In genomic region chrV:10178166-10178565, ce11 we compare ENCODE assay signal across 4 worm cellular contexts.
TF ChIP-seq lines count a peak whose summit lies in the region.

No protein-coding gene starts in this region.

TF ChIP-seq in whole organism, L2 larva, 48 proteins besides CTCF, POLR2A, EP300 and RAD21 (continues in another document):
- TF ChIP-seq mdl-1 (tag; optimal IDR thresholded peaks at IDR 0.05; lab: Kevin White, UChicago) (no peak), lin-13 (GFP tag; optimal IDR thresholded peaks at IDR 0.05; lab: Kevin White, UChicago) (peak; percentile 30), ZK546.5 (tag; optimal IDR thresholded peaks at IDR 0.05; lab: Kevin White, UChicago) (no peak), nhr-25 (tag; optimal IDR thresholded peaks at IDR 0.05; lab: Kevin White, UChicago) (peak; percentile 50), peb-1 (tag; optimal IDR thresholded peaks at IDR 0.05; lab: Kevin White, UChicago) (no peak), crh-2 (tag; optimal IDR thresholded peaks at IDR 0.05; lab: Kevin White, UChicago) (peak; percentile 62), unc-55 (GFP tag; optimal IDR thresholded peaks at IDR 0.05; lab: Kevin White, UChicago) (peak; percentile 65), ztf-1 (GFP tag; conservative IDR thresholded peaks at IDR 0.05; lab: Robert Waterston, UW) (no peak), F13H6.1 (tag; optimal IDR thresholded peaks at IDR 0.05; lab: Kevin White, UChicago) (peak; percentile 63), fos-1 (tag; optimal IDR thresholded peaks at IDR 0.05; lab: Kevin White, UChicago) (peak; percentile 28), nhr-129 (tag; optimal IDR thresholded peaks at IDR 0.05; lab: Kevin White, UChicago) (peak; percentile 64), nhr-6 (tag; optimal IDR thresholded peaks at IDR 0.05; lab: Kevin White, UChicago) (peak; percentile 6), ceh-82 (tag; optimal IDR thresholded peaks at IDR 0.05; lab: Kevin White, UChicago) (no peak), elt-3 (tag; optimal IDR thresholded peaks at IDR 0.05; lab: Kevin White, UChicago) (no peak), gmeb-1 (tag; optimal IDR thresholded peaks at IDR 0.05; lab: Kevin White, UChicago) (peak; percentile 20), unc-39 (tag; optimal IDR thresholded peaks at IDR 0.05; lab: Kevin White, UChicago) (no peak), skn-1 (tag; optimal IDR thresholded peaks at IDR 0.05; lab: Kevin White, UChicago) (no peak), nhr-12 (tag; optimal IDR thresholded peaks at IDR 0.05; lab: Kevin White, UChicago) (no peak), sem-4 (tag; optimal IDR thresholded peaks at IDR 0.05; lab: Kevin White, UChicago) (no peak), blmp-1 (tag; optimal IDR thresholded peaks at IDR 0.05; lab: Kevin White, UChicago; ENCODE audit: insufficient read depth) (peak; percentile 96), ztf-11 (tag; optimal IDR thresholded peaks at IDR 0.05; lab: Kevin White, UChicago) (no peak), nhr-10 (tag; optimal IDR thresholded peaks at IDR 0.05; lab: Kevin White, UChicago) (no peak), elt-1 (tag; optimal IDR thresholded peaks at IDR 0.05; lab: Kevin White, UChicago) (no peak), lsy-2 (tag; optimal IDR thresholded peaks at IDR 0.05; lab: Kevin White, UChicago) (peak; percentile 15 to 76)

TF ChIP-seq in whole organism, L4 larva, 104 proteins besides CTCF, POLR2A, EP300 and RAD21 (continues in another document):
- TF ChIP-seq lin-38 (GFP tag; IDR thresholded peaks at IDR 0.05; lab: Robert Waterston, UW) = peak; percentile 93
- no peak for TF ChIP-seq T26A8.4 (GFP tag; IDR thresholded peaks at IDR 0.05; lab: Robert Waterston, UW)
- TF ChIP-seq lir-3 (tag; optimal IDR thresholded peaks at IDR 0.05; lab: Kevin White, UChicago) = no peak
- TF ChIP-seq fkh-10 (GFP tag; optimal IDR thresholded peaks at IDR 0.05; lab: Kevin White, UChicago) = peak; percentile 53
- TF ChIP-seq hlh-30 (tag; optimal IDR thresholded peaks at IDR 0.05; lab: Kevin White, UChicago; ENCODE audit: insufficient read depth) = peak; percentile 64
- peak; percentile 24 for TF ChIP-seq mxl-3 (GFP tag; optimal IDR thresholded peaks at IDR 0.05; lab: Kevin White, UChicago)
- peak in 1 of 2 experiments; percentile 64 for TF ChIP-seq lsy-2 (tag; optimal IDR thresholded peaks at IDR 0.05; lab: Kevin White, UChicago)
- no peak for TF ChIP-seq snpc-4 (tag; optimal IDR thresholded peaks at IDR 0.05; lab: Kevin White, UChicago)
- no peak for TF ChIP-seq sdz-12 (GFP tag; optimal IDR thresholded peaks at IDR 0.05; lab: Kevin White, UChicago)
- TF ChIP-seq mep-1 (tag; optimal IDR thresholded peaks at IDR 0.05; lab: Kevin White, UChicago) = peak; percentile 63
- peak; percentile 60 for TF ChIP-seq dve-1 (tag; optimal IDR thresholded peaks at IDR 0.05; lab: Kevin White, UChicago; ENCODE audit: insufficient read depth)
- peak; percentile 63 for TF ChIP-seq rbr-2 (tag; optimal IDR thresholded peaks at IDR 0.05; lab: Kevin White, UChicago)
- TF ChIP-seq ceh-28 (tag; optimal IDR thresholded peaks at IDR 0.05; lab: Kevin White, UChicago) = no peak
- peak in 1 of 2 experiments; percentile 72 for TF ChIP-seq hif-1 (tag; optimal IDR thresholded peaks at IDR 0.05; lab: Kevin White, UChicago)
- TF ChIP-seq hmg-1.1 (GFP tag; IDR thresholded peaks at IDR 0.05; lab: Robert Waterston, UW) = no peak; the same call in 1 of the 2 replicates
- peak; percentile 14 for TF ChIP-seq spr-1 (tag; optimal IDR thresholded peaks at IDR 0.05; lab: Kevin White, UChicago)
- TF ChIP-seq unc-130 (GFP tag; optimal IDR thresholded peaks at IDR 0.05; lab: Kevin White, UChicago) = peak; percentile 17
- peak; percentile 32 for TF ChIP-seq zag-1 (tag; optimal IDR thresholded peaks at IDR 0.05; lab: Kevin White, UChicago)
- peak; percentile 59 for TF ChIP-seq hlh-11 (tag; optimal IDR thresholded peaks at IDR 0.05; lab: Kevin White, UChicago)
- TF ChIP-seq mdl-1 (tag; optimal IDR thresholded peaks at IDR 0.05; lab: Kevin White, UChicago) = peak in 1 of 2 experiments; percentile 17
- peak; percentile 40 for TF ChIP-seq nhr-28 (tag; optimal IDR thresholded peaks at IDR 0.05; lab: Kevin White, UChicago)
- peak; percentile 38 for TF ChIP-seq mes-2 (tag; optimal IDR thresholded peaks at IDR 0.05; lab: Kevin White, UChicago; ENCODE audit: poor library complexity, severe bottlenecking)

TF ChIP-seq in whole organism, late embryonic, 69 proteins besides CTCF, POLR2A, EP300 and RAD21 (continues in another document):
- TF ChIP-seq ceh-18 (tag; optimal IDR thresholded peaks at IDR 0.05; lab: Kevin White, UChicago) = peak; percentile 54
- peak; percentile 75 for TF ChIP-seq tbx-2 (tag; optimal IDR thresholded peaks at IDR 0.05; lab: Kevin White, UChicago)
- TF ChIP-seq C08G9.2 (tag; optimal IDR thresholded peaks at IDR 0.05; lab: Kevin White, UChicago) = peak; percentile 77
- TF ChIP-seq ama-1 (optimal IDR thresholded peaks at IDR 0.05; lab: Kevin White, UChicago) = no peak
- peak; percentile 52 for TF ChIP-seq zip-5 (tag; optimal IDR thresholded peaks at IDR 0.05; lab: Kevin White, UChicago)
- no peak for TF ChIP-seq madf-2 (tag; optimal IDR thresholded peaks at IDR 0.05; lab: Kevin White, UChicago)
- TF ChIP-seq elt-2 (tag; optimal IDR thresholded peaks at IDR 0.05; lab: Kevin White, UChicago) = peak; percentile 54
- peak; percentile 52 for TF ChIP-seq hlh-8 (tag; optimal IDR thresholded peaks at IDR 0.05; lab: Kevin White, UChicago)
- TF ChIP-seq nhr-232 (tag; optimal IDR thresholded peaks at IDR 0.05; lab: Kevin White, UChicago) = no peak
- TF ChIP-seq sox-4 (tag; optimal IDR thresholded peaks at IDR 0.05; lab: Kevin White, UChicago) = no peak
- peak; percentile 71 for TF ChIP-seq tbx-7 (tag; optimal IDR thresholded peaks at IDR 0.05; lab: Kevin White, UChicago)
- TF ChIP-seq pqm-1 (tag; optimal IDR thresholded peaks at IDR 0.05; lab: Kevin White, UChicago) = no peak
- peak; percentile 67 for TF ChIP-seq ceh-34 (tag; optimal IDR thresholded peaks at IDR 0.05; lab: Kevin White, UChicago)
- TF ChIP-seq ceh-48 (tag; optimal IDR thresholded peaks at IDR 0.05; lab: Kevin White, UChicago) = peak; percentile 37
- TF ChIP-seq odd-2 (tag; optimal IDR thresholded peaks at IDR 0.05; lab: Kevin White, UChicago) = no peak
- no peak for TF ChIP-seq pag-3 (tag; optimal IDR thresholded peaks at IDR 0.05; lab: Kevin White, UChicago; ENCODE audit: borderline replicate concordance)
- TF ChIP-seq fkh-6 (tag; optimal IDR thresholded peaks at IDR 0.05; lab: Kevin White, UChicago) = no peak
- TF ChIP-seq nfya-1 (tag; optimal IDR thresholded peaks at IDR 0.05; lab: Kevin White, UChicago) = peak; percentile 31
- no peak for TF ChIP-seq K02D7.2 (tag; optimal IDR thresholded peaks at IDR 0.05; lab: Kevin White, UChicago)
- peak; percentile 85 for TF ChIP-seq ref-2 (tag; optimal IDR thresholded peaks at IDR 0.05; lab: Kevin White, UChicago)
- TF ChIP-seq ceh-14 (tag; optimal IDR thresholded peaks at IDR 0.05; lab: Kevin White, UChicago) = peak; percentile 79
- TF ChIP-seq ceh-2 (tag; optimal IDR thresholded peaks at IDR 0.05; lab: Kevin White, UChicago) = peak; percentile 63
- no peak for TF ChIP-seq fkh-10 (GFP tag; optimal IDR thresholded peaks at IDR 0.05; lab: Kevin White, UChicago)
- peak; percentile 94 for TF ChIP-seq ceh-31 (tag; optimal IDR thresholded peaks at IDR 0.05; lab: Kevin White, UChicago)
- peak; percentile 22 for TF ChIP-seq rnt-1 (tag; optimal IDR thresholded peaks at IDR 0.05; lab: Kevin White, UChicago)
- TF ChIP-seq sdc-2 (tag; optimal IDR thresholded peaks at IDR 0.05; lab: Kevin White, UChicago) = peak; percentile 23

TF ChIP-seq in whole organism, mixed stage, embryonic, 35 proteins besides CTCF, POLR2A, EP300 and RAD21:
- no peak for TF ChIP-seq unc-39 (tag; optimal IDR thresholded peaks at IDR 0.05; lab: Kevin White, UChicago)
- no peak for TF ChIP-seq sem-2 (GFP tag; optimal IDR thresholded peaks at IDR 0.05; lab: Kevin White, UChicago)
- TF ChIP-seq nhr-2 (tag; optimal IDR thresholded peaks at IDR 0.05; lab: Kevin White, UChicago) = no peak
- no peak for TF ChIP-seq unc-62 (GFP tag; optimal IDR thresholded peaks at IDR 0.05; lab: Kevin White, UChicago)
- no peak for TF ChIP-seq nhr-28 (tag; optimal IDR thresholded peaks at IDR 0.05; lab: Kevin White, UChicago)
- no peak for TF ChIP-seq ceh-43 (GFP tag; optimal IDR thresholded peaks at IDR 0.05; lab: Kevin White, UChicago)
- TF ChIP-seq lsy-2 (tag; optimal IDR thresholded peaks at IDR 0.05; lab: Kevin White, UChicago) = peak; percentile 30
- peak; percentile 40 for TF ChIP-seq lin-13 (tag; optimal IDR thresholded peaks at IDR 0.05; lab: Kevin White, UChicago)
- no peak for TF ChIP-seq nhr-76 (tag; optimal IDR thresholded peaks at IDR 0.05; lab: Kevin White, UChicago)
- no peak for TF ChIP-seq cnd-1 (tag; optimal IDR thresholded peaks at IDR 0.05; lab: Kevin White, UChicago)
- TF ChIP-seq unc-120 (tag; optimal IDR thresholded peaks at IDR 0.05; lab: Kevin White, UChicago; ENCODE audit: poor library complexity, severe bottlenecking) = peak; percentile 67
- TF ChIP-seq ceh-83 (GFP tag; optimal IDR thresholded peaks at IDR 0.05; lab: Kevin White, UChicago) = no peak
- peak; percentile 61 for TF ChIP-seq nhr-237 (tag; optimal IDR thresholded peaks at IDR 0.05; lab: Kevin White, UChicago)
- no peak for TF ChIP-seq lin-32 (GFP tag; optimal IDR thresholded peaks at IDR 0.05; lab: Kevin White, UChicago)
- no peak for TF ChIP-seq ztf-11 (tag; optimal IDR thresholded peaks at IDR 0.05; lab: Kevin White, UChicago)
- TF ChIP-seq sptf-1 (tag; optimal IDR thresholded peaks at IDR 0.05; lab: Kevin White, UChicago) = peak; percentile 48
- TF ChIP-seq M03D4.4 (tag; optimal IDR thresholded peaks at IDR 0.05; lab: Kevin White, UChicago) = no peak
- TF ChIP-seq ces-1 (GFP tag; optimal IDR thresholded peaks at IDR 0.05; lab: Kevin White, UChicago) = peak; percentile 19
- TF ChIP-seq mep-1 (tag; optimal IDR thresholded peaks at IDR 0.05; lab: Kevin White, UChicago) = peak; percentile 62
- no peak for TF ChIP-seq nhr-12 (tag; optimal IDR thresholded peaks at IDR 0.05; lab: Kevin White, UChicago)
- TF ChIP-seq mab-5 (tag; optimal IDR thresholded peaks at IDR 0.05; lab: Kevin White, UChicago) = no peak
- peak; percentile 86 for TF ChIP-seq blmp-1 (tag; optimal IDR thresholded peaks at IDR 0.05; lab: Kevin White, UChicago)
- no peak for TF ChIP-seq snpc-4 (tag; optimal IDR thresholded peaks at IDR 0.05; lab: Kevin White, UChicago)
- no peak for TF ChIP-seq drap-1 (GFP tag; optimal IDR thresholded peaks at IDR 0.05; lab: Kevin White, UChicago)
- no peak for TF ChIP-seq flh-1 (GFP tag; optimal IDR thresholded peaks at IDR 0.05; lab: Kevin White, UChicago)
- TF ChIP-seq ham-2 (GFP tag; optimal IDR thresholded peaks at IDR 0.05; lab: Kevin White, UChicago) = no peak
- peak; percentile 0 for TF ChIP-seq ceh-39 (tag; optimal IDR thresholded peaks at IDR 0.05; lab: Kevin White, UChicago)
